Fruit fly (Drosophila melanogaster) whole organism, adult: Measurements from ENCODE around the gene Rsph3.

Source experiments
- CG11617 ChIP-seq: fragments of 200-800 bp; sonication (Bioruptor generic); optimal IDR thresholded peaks from 2 replicates; lab custom pipeline; 2017; ENCODE audit warnings: mild to moderate bottlenecking, missing biosample characterization, missing genetic modification reagents, missing genetic modification characterization
- CG12768 ChIP-seq: fragments of 200-800 bp; sonication (Bioruptor generic); optimal IDR thresholded peaks from 2 replicates; lab custom pipeline; 2017; ENCODE audit warnings: missing biosample characterization, missing genetic modification characterization, mild to moderate bottlenecking, moderate library complexity, missing genetic modification reagents
- CG14711 ChIP-seq: fragments of 200-800 bp; sonication (Bioruptor generic); optimal IDR thresholded peaks from 2 replicates; lab custom pipeline; 2018; ENCODE audit warnings: missing biosample characterization, mild to moderate bottlenecking, missing genetic modification characterization, moderate library complexity
- CG1620 ChIP-seq: fragments of 200-800 bp; sonication (Bioruptor generic); optimal IDR thresholded peaks from 2 replicates; lab custom pipeline; 2016; ENCODE audit warnings: missing biosample characterization, missing genetic modification characterization
- CG33017 ChIP-seq: fragments of 200-800 bp; sonication (Bioruptor generic); optimal IDR thresholded peaks from 2 replicates; lab custom pipeline; 2018; ENCODE audit warnings: missing biosample characterization, mild to moderate bottlenecking, missing genetic modification characterization, moderate library complexity
- CG5204 ChIP-seq: fragments of 200-800 bp; sonication (Bioruptor generic); optimal IDR thresholded peaks from 2 replicates; lab custom pipeline; 2016; ENCODE audit warnings: missing biosample characterization, missing genetic modification characterization
- CG7045 ChIP-seq: fragments of 200-800 bp; sonication (Bioruptor generic); optimal IDR thresholded peaks from 2 replicates; lab custom pipeline; 2017; ENCODE audit warnings: missing biosample characterization, mild to moderate bottlenecking, missing genetic modification characterization
- CG7101 ChIP-seq: fragments of 200-800 bp; sonication (Bioruptor generic); optimal IDR thresholded peaks from 2 replicates; lab custom pipeline; 2018; ENCODE audit warnings: missing biosample characterization, mild to moderate bottlenecking, missing genetic modification characterization, moderate library complexity
- Clk ChIP-seq: fragments of 200-800 bp; sonication (Bioruptor generic); optimal IDR thresholded peaks from 2 replicates; lab custom pipeline; 2017; ENCODE audit warnings: missing biosample characterization, missing genetic modification characterization
- Crg-1 ChIP-seq: fragments of 200-800 bp; sonication (Bioruptor generic); optimal IDR thresholded peaks from 2 replicates; lab custom pipeline; 2016; ENCODE audit warnings: missing biosample characterization, missing genetic modification characterization
- Hr96 ChIP-seq: fragments of 200-800 bp; sonication (Bioruptor generic); optimal IDR thresholded peaks from 2 replicates; lab custom pipeline; 2016; ENCODE audit warnings: missing biosample characterization, missing genetic modification characterization
- Mnt ChIP-seq: fragments of 200-800 bp; sonication (Bioruptor generic); optimal IDR thresholded peaks from 2 replicates; lab custom pipeline; 2016; ENCODE audit warnings: missing biosample characterization, mild to moderate bottlenecking, missing genetic modification characterization
- bab1 ChIP-seq: fragments of 200-800 bp; sonication (Bioruptor generic); optimal IDR thresholded peaks from 3 replicates; lab custom pipeline; 2019; ENCODE audit warnings: missing biosample characterization, mild to moderate bottlenecking, missing genetic modification characterization, moderate library complexity
- cic ChIP-seq: fragments of 200-800 bp; sonication (Bioruptor generic); optimal IDR thresholded peaks from 2 replicates; lab custom pipeline; 2017; ENCODE audit warnings: missing biosample characterization, mild to moderate bottlenecking, missing genetic modification characterization, moderate library complexity
- cnc ChIP-seq, 2 experiments: fragments of >200 bp; optimal IDR thresholded peaks; 2 replicates each; lab custom pipeline; 2017
- kay ChIP-seq: fragments of 200-800 bp; sonication (Bioruptor generic); peaks from one replicate; lab custom pipeline; 2016; ENCODE audit warnings: missing biosample characterization, missing genetic modification characterization, borderline replicate concordance
- ovo ChIP-seq: fragments of 200-800 bp; sonication (Bioruptor generic); optimal IDR thresholded peaks from 2 replicates; lab custom pipeline; 2016; ENCODE audit warnings: missing biosample characterization, missing genetic modification characterization
- pad ChIP-seq: fragments of 200-800 bp; sonication (Bioruptor generic); optimal IDR thresholded peaks from 3 replicates; lab custom pipeline; 2017; ENCODE audit warnings: missing biosample characterization, missing genetic modification characterization, mild to moderate bottlenecking, moderate library complexity, missing genetic modification reagents
- tj ChIP-seq: fragments of 200-800 bp; sonication (Bioruptor generic); optimal IDR thresholded peaks from 3 replicates; lab custom pipeline; 2017; ENCODE audit warnings: missing biosample characterization, mild to moderate bottlenecking, missing genetic modification characterization, moderate library complexity
- toe ChIP-seq: fragments of 200-800 bp; sonication (Bioruptor generic); optimal IDR thresholded peaks from 2 replicates; lab custom pipeline; 2016; ENCODE audit warnings: missing biosample characterization, missing genetic modification characterization

The Rsph3 gene

DNA sequence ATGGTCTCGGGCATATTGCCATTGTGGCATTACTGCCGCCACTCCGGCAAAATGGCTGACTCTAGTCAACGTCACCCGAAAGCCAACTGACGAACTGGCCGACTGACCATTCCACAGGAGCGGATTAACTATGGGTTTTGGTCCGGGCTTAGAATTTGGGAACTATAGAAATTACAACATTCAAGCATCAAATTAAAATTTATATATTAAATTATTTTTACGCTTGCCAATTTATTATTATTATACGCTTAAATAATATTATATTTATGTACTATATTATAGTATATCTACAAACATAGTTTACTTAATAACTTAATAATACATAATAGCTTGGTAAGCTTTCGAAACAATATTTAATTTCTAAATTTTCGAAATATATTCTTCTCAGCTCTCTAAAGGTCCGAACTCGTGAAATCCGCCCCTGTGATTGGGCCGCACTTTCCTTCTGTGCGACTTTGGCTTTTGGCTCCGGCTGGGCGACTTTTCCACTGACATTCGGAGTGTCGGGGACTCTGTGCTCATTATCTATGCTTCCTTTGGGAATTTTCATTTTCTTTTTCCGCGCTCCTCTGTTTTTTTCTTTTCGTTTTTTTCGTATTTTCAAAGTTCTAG is 34.5 kb upstream of the Rsph3 start:
- TF ChIP-seq kay (GFP tag; lab: Kevin White, UChicago), result no peak
- TF ChIP-seq CG33017, result no peak
- no peak for TF ChIP-seq Crg-1 (GFP tag; lab: Kevin White, UChicago)
- TF ChIP-seq cnc (optimal IDR thresholded peaks at IDR 0.05; lab: Kevin White, UChicago), result no peak
- no peak for TF ChIP-seq cic (GFP tag; lab: Kevin White, UChicago)
- TF ChIP-seq bab1 (GFP tag; lab: Kevin White, UChicago), result no peak
- no peak for TF ChIP-seq pad
- no peak for TF ChIP-seq toe (GFP tag; lab: Kevin White, UChicago)
- no peak for TF ChIP-seq Clk (GFP tag; lab: Kevin White, UChicago)
- no peak for TF ChIP-seq Hr96 (GFP tag; lab: Kevin White, UChicago)
- no peak for TF ChIP-seq Mnt (GFP tag; lab: Kevin White, UChicago)
- no peak for TF ChIP-seq CG12768 (GFP tag; lab: Kevin White, UChicago)
- no peak for TF ChIP-seq CG11617 (GFP tag; lab: Kevin White, UChicago)
- TF ChIP-seq CG7101 (tag; lab: Kevin White, UChicago), result no peak

DNA sequence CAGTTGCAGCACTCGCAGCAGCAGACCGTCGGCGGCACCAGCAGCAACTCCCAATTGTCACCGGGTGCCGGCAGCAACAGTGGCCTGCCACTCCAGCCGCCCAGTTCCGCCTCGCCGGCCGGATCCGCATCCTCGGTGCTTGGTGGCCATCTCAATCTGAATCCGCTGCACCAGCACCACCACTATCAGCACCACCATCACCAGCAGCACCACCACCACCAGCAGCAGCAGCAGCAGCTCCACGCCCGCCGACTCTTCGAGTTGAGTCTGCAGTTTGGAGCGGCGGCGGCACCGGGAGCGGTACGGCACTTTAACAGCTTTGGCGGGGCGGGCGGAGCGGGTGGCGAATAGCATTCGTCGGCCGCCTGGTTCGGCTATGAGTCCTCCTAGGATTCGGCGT is 29.6 kb upstream of the Rsph3 start:
- TF ChIP-seq ovo (no peak), tj (GFP tag; lab: Kevin White, UChicago) (no peak), Clk (GFP tag; lab: Kevin White, UChicago) (no peak), CG5204 (GFP tag; lab: Kevin White, UChicago) (no peak)

DNA sequence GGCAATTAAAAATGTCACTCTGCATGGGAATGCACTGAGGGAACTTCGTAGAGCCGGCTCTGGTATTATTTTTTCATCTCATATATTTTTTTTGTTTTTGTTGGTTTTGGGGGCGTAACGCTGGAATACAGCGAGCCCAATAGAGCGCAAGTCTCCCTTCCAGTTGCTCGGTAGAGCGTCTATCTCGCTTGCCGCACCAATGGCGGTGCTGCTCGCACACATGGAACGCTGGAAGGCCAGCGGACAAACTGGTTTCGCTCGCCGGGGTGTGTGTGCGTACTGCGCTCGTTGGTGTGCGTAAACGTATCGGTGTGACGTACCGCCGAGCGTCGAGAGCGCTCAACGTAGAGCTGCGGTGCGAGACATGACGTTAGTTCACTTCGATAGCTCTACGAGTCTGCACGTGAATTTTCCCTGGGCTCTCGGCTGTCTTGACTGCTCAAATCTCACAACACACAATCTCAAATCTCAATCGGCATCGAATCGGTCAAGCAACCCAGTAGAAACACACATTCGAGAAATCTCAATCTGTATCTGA is 26.8 kb upstream of the Rsph3 start, which contains the start of gene vvl:
Gene vvl, plus strand, starts transcription at position 371 of the 538 bp plus-strand sequence.
- TF ChIP-seq Hr96 (GFP tag; lab: Kevin White, UChicago), result peak; percentile 6
- no peak for TF ChIP-seq Crg-1 (GFP tag; lab: Kevin White, UChicago)

DNA sequence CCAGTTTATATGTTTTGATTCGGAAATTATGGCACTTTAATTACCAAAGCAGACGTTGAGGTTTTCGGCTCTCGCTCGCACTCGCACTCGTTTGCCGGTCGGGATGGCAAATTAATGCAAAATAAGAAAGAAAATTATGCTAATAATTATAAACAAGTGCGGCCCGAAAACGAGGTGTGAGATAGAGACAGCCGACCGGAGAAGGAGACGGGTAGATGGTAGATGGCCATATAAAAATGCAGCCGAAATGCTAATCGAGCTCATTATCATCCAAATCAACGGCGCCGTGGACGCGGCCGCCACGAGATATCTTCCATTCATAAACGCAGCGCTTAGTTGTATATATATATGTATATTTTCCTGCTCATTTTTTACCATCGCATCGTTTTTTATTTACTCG is 24.5 kb upstream of the Rsph3 start:
- TF ChIP-seq ovo, result no peak
- no peak for TF ChIP-seq Clk (GFP tag; lab: Kevin White, UChicago)
- TF ChIP-seq Hr96 (GFP tag; lab: Kevin White, UChicago), result no peak
- TF ChIP-seq pad, result no peak
- TF ChIP-seq cnc (optimal IDR thresholded peaks at IDR 0.05; lab: Kevin White, UChicago), result no peak
- TF ChIP-seq CG7045 (GFP tag; lab: Kevin White, UChicago), result no peak
- TF ChIP-seq CG1620, result no peak
- TF ChIP-seq Crg-1 (GFP tag; lab: Kevin White, UChicago), result no peak
- TF ChIP-seq CG12768 (GFP tag; lab: Kevin White, UChicago), result no peak
- TF ChIP-seq CG11617 (GFP tag; lab: Kevin White, UChicago), result no peak
- TF ChIP-seq CG14711 (tag; lab: Kevin White, UChicago), result no peak
- TF ChIP-seq toe (GFP tag; lab: Kevin White, UChicago), result no peak
- no peak for TF ChIP-seq bab1 (GFP tag; lab: Kevin White, UChicago)
- TF ChIP-seq CG5204 (GFP tag; lab: Kevin White, UChicago), result no peak
- no peak for TF ChIP-seq tj (GFP tag; lab: Kevin White, UChicago)

DNA sequence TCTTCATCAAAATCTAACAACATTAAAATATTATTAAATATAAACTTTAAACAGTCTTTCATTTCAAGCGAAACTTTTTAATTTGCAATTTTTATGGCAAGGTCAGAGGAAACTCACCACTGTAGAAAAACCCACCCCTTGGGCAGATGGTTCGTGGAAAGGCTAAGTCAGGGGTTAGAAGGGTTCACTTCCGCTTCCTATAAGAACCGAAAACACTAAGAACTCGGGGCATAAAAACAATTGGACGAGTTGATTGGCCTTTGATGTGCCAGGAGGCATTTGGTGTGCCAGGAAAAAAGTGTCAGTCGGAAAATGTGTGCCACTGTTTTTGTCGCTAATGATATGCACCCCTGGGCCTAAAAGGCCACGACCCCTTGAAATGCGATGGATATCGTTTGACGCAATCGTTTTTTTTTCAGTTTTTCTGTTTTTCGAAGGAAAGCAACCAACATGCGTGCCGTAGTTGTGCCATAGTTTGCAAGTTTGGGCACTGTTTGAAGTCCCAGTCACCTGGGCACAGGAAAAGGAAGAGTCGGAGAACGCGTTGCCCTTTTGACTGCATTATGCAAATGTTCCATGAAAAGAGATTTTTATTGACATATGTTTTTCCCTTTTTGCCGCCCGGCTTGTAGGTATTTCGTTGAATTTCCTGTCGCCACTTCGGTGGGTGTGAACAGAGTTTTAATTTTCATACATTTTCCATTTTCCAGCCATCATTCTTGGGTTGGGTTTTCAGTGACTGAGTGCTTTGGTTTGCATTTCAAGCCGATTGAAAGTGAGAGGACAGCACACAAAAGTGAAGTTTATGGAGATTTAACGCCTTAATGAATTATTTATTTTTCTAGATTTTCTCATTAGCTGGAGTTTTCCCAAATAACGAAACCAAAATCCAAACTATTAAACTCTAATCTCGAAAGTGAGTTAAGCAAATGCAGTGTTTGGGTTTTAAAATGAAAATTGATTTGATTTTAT is 21.9 kb upstream of the Rsph3 start:
- TF ChIP-seq Clk (GFP tag; lab: Kevin White, UChicago), result no peak
- no peak for TF ChIP-seq CG33017
- TF ChIP-seq CG1620, result no peak
- peak; percentile 8 for TF ChIP-seq kay (GFP tag; lab: Kevin White, UChicago)
- no peak for TF ChIP-seq CG5204 (GFP tag; lab: Kevin White, UChicago)

DNA sequence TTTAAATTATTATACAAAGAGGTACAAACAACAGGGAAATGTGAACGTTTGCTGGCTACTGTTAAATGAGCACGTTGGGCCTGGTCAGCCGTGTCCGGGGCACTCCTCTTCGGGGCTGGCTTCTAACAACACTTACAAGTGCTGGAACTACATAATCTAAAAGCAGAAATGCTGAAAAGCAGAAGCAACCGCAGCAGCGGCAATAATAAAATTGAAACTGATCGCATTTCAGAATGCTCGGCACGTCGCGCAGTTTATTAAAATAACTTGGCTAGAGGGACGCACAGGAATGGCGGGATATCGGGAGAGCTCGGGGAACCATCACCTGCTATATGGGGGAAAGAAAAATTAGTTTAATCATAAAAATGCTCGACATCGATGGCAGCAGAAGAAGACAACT is 20.4 kb upstream of the Rsph3 start:
- TF ChIP-seq toe (GFP tag; lab: Kevin White, UChicago) (no peak), CG7045 (GFP tag; lab: Kevin White, UChicago) (no peak), CG12768 (GFP tag; lab: Kevin White, UChicago) (no peak), Hr96 (GFP tag; lab: Kevin White, UChicago) (no peak), cic (GFP tag; lab: Kevin White, UChicago) (no peak), ovo (no peak), CG14711 (tag; lab: Kevin White, UChicago) (no peak), tj (GFP tag; lab: Kevin White, UChicago) (no peak), bab1 (GFP tag; lab: Kevin White, UChicago) (no peak), cnc (optimal IDR thresholded peaks at IDR 0.05; lab: Kevin White, UChicago) (no peak), CG11617 (GFP tag; lab: Kevin White, UChicago) (no peak), kay (GFP tag; lab: Kevin White, UChicago) (no peak), Mnt (GFP tag; lab: Kevin White, UChicago) (no peak), CG33017 (no peak), pad (no peak), CG7101 (tag; lab: Kevin White, UChicago) (no peak), CG1620 (no peak), Crg-1 (GFP tag; lab: Kevin White, UChicago) (no peak), CG5204 (GFP tag; lab: Kevin White, UChicago) (no peak)
